Worm (Caenorhabditis elegans): ENCODE measurements around the gene C06A6.4.

DNA sequence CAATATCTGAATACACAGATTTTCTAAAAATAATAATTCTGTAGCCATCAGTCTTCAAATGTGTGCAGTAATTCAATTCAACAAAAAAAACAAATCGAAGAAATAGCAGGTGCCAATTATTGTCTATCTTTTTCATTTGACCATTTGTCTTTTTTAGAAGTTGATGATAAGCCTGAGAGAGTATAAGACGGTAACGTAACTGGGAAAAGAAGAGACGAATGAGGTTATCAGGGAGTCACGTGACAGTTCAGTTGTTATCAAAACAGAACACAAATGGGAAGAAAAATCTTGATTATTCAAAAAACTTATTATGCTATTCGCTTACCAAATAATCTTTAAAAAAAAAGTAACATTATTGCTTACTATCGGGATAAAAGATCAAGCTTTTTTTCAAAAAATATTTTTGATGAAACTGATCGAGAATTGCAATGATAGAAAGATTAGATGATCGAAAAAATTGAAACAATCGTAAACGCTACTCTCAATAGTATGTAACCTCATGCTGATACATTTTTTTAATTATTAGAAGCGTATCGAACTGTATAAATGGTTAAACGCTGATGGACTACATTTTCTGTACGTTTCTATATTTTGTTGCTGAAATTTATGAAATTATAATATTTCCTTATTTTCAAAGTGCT, 15.4 kb upstream of the C06A6.4 start:
- TF ChIP-seq unc-62 (GFP tag; optimal IDR thresholded peaks at IDR 0.05) (no peak), D2030.7 (GFP tag; IDR thresholded peaks at IDR 0.05) (no peak), sea-2 (GFP tag; IDR thresholded peaks at IDR 0.05) (no peak), Y95B8A.8 (GFP tag; IDR thresholded peaks at IDR 0.05) (no peak)
